Worm (Caenorhabditis elegans): ENCODE data around the gene C35C5.9.

- TF ChIP-seq ama-1 (optimal IDR thresholded peaks at IDR 0.05) (no peak), fkh-6 (tag; optimal IDR thresholded peaks at IDR 0.05) (no peak)
These were observed 26.8 kb upstream of the C35C5.9 start for ce11 chrX:11509547-11509946.

All from whole organism, late embryonic.